Worm (Caenorhabditis elegans) whole organism, young adult: Measurements from ENCODE around the gene srw-9.

ENCODE experiments used
- Y53F4B.3 ChIP-seq: fragments of 200-800 bp; sonication (Bioruptor generic); IDR thresholded peaks from 2 replicates; pipeline ENCODE4 v1.3.6; 2022; ENCODE audit warnings: missing genetic modification reagents, missing genetic modification characterization, missing compliant biosample characterization
- akir-1 ChIP-seq: fragments of 200-800 bp; sonication (Bioruptor generic); optimal IDR thresholded peaks from 2 replicates; lab custom pipeline; 2018; ENCODE audit warnings: mild to moderate bottlenecking, missing genetic modification characterization, moderate library complexity, missing compliant biosample characterization
- aptf-3 ChIP-seq: fragments of 200-800 bp; sonication (Bioruptor generic); IDR thresholded peaks from 2 replicates; pipeline ENCODE4 v1.3.6; 2022; ENCODE audit warnings: missing genetic modification characterization, missing compliant biosample characterization
- egrh-3 ChIP-seq: fragments of 200-800 bp; sonication (Bioruptor generic); IDR thresholded peaks from 2 replicates; pipeline ENCODE4 v1.3.6; 2022; ENCODE audit warnings: missing genetic modification reagents, missing genetic modification characterization, missing compliant biosample characterization
- ets-4 ChIP-seq: fragments of 200-800 bp; sonication (Bioruptor generic); optimal IDR thresholded peaks from 2 replicates; lab custom pipeline; 2018; ENCODE audit warnings: mild to moderate bottlenecking, missing genetic modification characterization, missing compliant biosample characterization
- nfyb-1 ChIP-seq: fragments of 200-800 bp; sonication (Bioruptor generic); IDR thresholded peaks from 2 replicates; pipeline ENCODE4 v1.3.6; 2022; ENCODE audit warnings: missing genetic modification reagents, missing genetic modification characterization, missing compliant biosample characterization
- repo-1 ChIP-seq: sonication (generic microtip); optimal IDR thresholded peaks from 2 replicates; lab custom pipeline; 2017; ENCODE audit warnings: mild to moderate bottlenecking, missing genetic modification characterization, missing compliant biosample characterization
- unc-62 ChIP-seq: fragments of 150-350 bp; optimal IDR thresholded peaks from 2 replicates; lab custom pipeline; 2014; ENCODE audit warnings: missing biosample characterization, missing genetic modification reagents, missing genetic modification characterization

- TF ChIP-seq unc-62 (GFP tag; lab: Kevin White, UChicago) (no peak), aptf-3 (GFP tag; lab: Robert Waterston, UW) (no peak), akir-1 (GFP tag; lab: Kevin White, UChicago) (no peak), repo-1 (tag; lab: Kevin White, UChicago) (no peak), ets-4 (no peak), egrh-3 (GFP tag; lab: Robert Waterston, UW) (no peak), nfyb-1 (GFP tag; lab: Robert Waterston, UW) (no peak), Y53F4B.3 (GFP tag; lab: Robert Waterston, UW) (no peak)
Observed at ce11 chrIII:12807726-12808125, 50.3 kb downstream of the srw-9 start, which contains the start of gene BE10.3.
